Worm (Caenorhabditis elegans) whole organism, late embryonic: ENCODE results near the gene fan-1.

Experiments
- K09A11.1 ChIP-seq: sonication (generic microtip); optimal IDR thresholded peaks from 2 replicates; lab custom pipeline; 2017; ENCODE audit warnings: antibody characterized with exemption, mild to moderate bottlenecking, missing genetic modification characterization, missing compliant biosample characterization; ENCODE audit not compliant: insufficient read depth
- ceh-22 ChIP-seq: sonication (generic microtip); optimal IDR thresholded peaks from 2 replicates; lab custom pipeline; 2017; ENCODE audit warnings: missing biosample characterization, missing genetic modification characterization
- ets-4 ChIP-seq: sonication (generic microtip); optimal IDR thresholded peaks from 2 replicates; lab custom pipeline; 2016; ENCODE audit warnings: missing genetic modification characterization, missing compliant biosample characterization
- gmeb-2 ChIP-seq: sonication (generic microtip); optimal IDR thresholded peaks from 2 replicates; lab custom pipeline; 2016; ENCODE audit warnings: missing genetic modification characterization, inconsistent platforms, missing compliant biosample characterization
- nfya-1 ChIP-seq: sonication (generic microtip); optimal IDR thresholded peaks from 2 replicates; lab custom pipeline; 2017; ENCODE audit warnings: missing genetic modification characterization, mild to moderate bottlenecking, missing compliant biosample characterization, antibody characterized with exemption, moderate library complexity
- nhr-11 ChIP-seq: fragments of 150-350 bp; optimal IDR thresholded peaks from 2 replicates; lab custom pipeline; 2014; ENCODE audit warnings: missing biosample characterization, missing genetic modification characterization
- rnt-1 ChIP-seq: sonication (generic microtip); optimal IDR thresholded peaks from 2 replicates; lab custom pipeline; 2016; ENCODE audit warnings: missing genetic modification characterization, missing compliant biosample characterization
- unc-55 ChIP-seq: sonication (generic microtip); optimal IDR thresholded peaks from 2 replicates; lab custom pipeline; 2017; ENCODE audit warnings: missing biosample characterization, missing genetic modification reagents, missing genetic modification characterization

ce11 chrIV:6601213-6601724 is 52.8 kb downstream of the fan-1 start, which contains the start of gene sup-36:
- no peak for TF ChIP-seq K09A11.1 (tag; lab: Kevin White, UChicago)
- no peak for TF ChIP-seq gmeb-2 (tag; lab: Kevin White, UChicago)
- TF ChIP-seq nhr-11 (tag; lab: Kevin White, UChicago) = no peak
- TF ChIP-seq ets-4 (tag; lab: Kevin White, UChicago) = no peak
- no peak for TF ChIP-seq rnt-1
- no peak for TF ChIP-seq ceh-22 (tag; lab: Kevin White, UChicago)
- TF ChIP-seq unc-55 = no peak
- no peak for TF ChIP-seq nfya-1 (tag; lab: Kevin White, UChicago)
